Fruit fly (Drosophila melanogaster): Measurements from ENCODE around the gene Atg18b.

Atg18b gene

DNA sequence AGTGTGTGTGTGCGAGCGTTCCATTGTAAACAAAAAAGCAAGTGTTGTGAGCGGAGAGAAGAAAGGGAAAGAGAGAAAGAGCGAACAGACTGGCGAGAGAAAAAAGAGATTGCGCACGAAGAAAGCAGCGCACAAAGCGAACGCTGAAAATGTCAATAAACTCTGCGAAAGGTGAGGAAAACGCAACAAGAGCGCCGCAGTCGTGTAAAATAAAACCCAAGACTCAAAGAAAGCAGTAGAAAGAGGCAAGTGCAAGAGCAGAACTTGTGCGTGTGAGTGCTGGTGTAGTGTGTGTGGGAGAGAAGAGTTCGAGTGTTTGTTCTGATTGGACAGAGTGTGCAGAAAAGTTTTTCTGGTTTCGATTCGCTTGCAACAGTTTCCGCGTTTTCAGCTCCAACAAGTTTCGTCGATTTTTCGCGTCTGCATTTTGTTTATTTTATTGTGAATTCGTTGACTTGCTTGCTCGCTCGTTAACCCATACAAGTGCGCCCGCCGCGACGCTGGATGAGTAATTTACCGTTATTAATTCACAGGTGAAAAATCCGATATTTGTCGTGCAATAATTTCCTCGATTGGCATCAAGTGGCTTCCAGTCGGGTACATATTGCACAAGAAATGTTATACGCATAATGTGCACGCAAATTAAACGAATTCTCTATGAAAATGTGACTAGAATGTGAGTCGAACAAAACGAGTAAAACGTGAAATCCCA, 17.5 kb upstream of the Atg18b start:
- peak; percentile 5 for TF ChIP-seq CG17801 (GFP tag; optimal IDR thresholded peaks at IDR 0.05; ENCODE audit: partially characterized antibody)

DNA sequence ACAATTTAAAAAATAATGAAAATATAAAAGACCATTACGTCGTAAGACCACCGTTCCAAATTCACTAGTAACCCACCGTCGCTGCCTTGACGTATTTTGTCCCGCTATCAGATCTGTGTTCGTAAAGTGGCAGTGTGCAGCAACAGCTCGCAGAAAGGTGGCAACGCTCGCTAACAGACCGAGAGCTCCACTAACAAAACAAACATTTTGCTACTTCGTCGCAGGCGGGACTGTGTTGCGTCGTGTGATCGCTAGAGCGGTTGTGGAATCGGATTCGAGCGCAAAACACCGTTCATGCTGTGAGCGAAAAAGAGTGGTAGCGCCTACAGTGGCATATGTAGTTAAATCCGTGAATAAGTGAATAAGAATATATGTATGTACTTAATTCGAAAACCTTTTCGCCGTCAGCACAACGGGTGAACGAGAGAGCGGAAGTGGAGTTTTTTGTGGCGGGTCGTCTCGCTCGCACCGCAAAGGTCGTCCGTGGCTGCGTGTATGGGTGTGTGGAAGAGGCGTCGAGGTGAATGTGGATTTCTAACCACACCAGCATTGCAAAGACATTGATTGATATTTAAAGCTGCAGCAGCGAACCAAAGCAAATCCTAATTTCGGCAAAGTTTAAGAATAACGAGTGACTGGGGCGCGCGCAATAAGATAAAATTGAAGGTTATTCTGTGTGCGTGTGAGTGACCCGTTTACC, 16.8 kb upstream of the Atg18b start, which contains the start of gene Hr39:
TSS of gene Hr39 (plus strand) at position 203 of the 700 bp plus-strand sequence.
- no peak for TF ChIP-seq CG17801 (GFP tag; optimal IDR thresholded peaks at IDR 0.05; ENCODE audit: partially characterized antibody)

DNA sequence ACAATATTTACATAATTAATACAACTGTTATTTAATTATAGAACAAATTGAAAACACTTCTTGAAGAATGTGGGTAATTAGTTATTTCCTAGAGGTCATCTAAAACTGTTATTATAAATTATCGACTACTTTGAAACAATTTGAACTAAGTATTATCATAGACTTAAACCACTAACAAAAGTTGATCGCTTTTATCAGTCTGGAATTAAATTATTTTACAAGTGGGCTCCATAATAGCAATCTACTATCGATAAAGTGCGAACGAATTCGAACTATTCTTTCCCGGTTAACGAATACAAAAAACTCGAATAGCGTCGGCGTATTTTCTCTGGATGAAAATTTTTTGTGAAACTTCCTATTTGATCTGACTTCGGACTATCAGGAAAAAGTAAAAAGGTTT, 16.3 kb upstream of the Atg18b start, which contains the start of gene CG31626:
TSS of gene CG31626 (minus strand) at position 101 of the 400 bp plus-strand sequence.
- no peak for TF ChIP-seq CG17801 (GFP tag; optimal IDR thresholded peaks at IDR 0.05; ENCODE audit: partially characterized antibody)

dm6 chr2L:21235463-21235862, 15.1 kb upstream of the Atg18b start:
- no peak for TF ChIP-seq CG17801 (GFP tag; optimal IDR thresholded peaks at IDR 0.05; ENCODE audit: partially characterized antibody)

dm6 chr2L:21234388-21234984, 14.1 kb upstream of the Atg18b start:
- no peak for TF ChIP-seq CG17801 (GFP tag; optimal IDR thresholded peaks at IDR 0.05; ENCODE audit: partially characterized antibody)

DNA sequence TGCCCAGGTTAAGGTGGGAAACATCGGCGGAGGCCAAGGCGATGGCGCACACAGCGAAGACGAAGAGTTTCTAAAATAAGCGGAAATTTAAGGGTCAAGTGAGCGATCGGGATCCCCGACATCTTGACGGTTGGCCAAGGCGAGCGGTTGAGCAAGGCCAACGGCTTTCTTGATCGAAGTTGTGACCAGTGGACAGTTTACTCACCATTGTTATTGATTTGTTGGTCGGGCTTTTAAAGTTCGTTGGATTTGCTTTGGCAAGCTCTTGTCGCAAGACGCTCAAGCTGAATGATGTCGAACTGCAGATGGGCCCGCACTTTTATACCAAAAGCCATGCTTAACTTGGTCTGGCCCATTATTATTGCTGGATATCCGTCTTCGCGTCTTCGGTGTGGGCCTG, 13.1 kb upstream of the Atg18b start:
- no peak for TF ChIP-seq CG17801 (GFP tag; optimal IDR thresholded peaks at IDR 0.05; ENCODE audit: partially characterized antibody)

DNA sequence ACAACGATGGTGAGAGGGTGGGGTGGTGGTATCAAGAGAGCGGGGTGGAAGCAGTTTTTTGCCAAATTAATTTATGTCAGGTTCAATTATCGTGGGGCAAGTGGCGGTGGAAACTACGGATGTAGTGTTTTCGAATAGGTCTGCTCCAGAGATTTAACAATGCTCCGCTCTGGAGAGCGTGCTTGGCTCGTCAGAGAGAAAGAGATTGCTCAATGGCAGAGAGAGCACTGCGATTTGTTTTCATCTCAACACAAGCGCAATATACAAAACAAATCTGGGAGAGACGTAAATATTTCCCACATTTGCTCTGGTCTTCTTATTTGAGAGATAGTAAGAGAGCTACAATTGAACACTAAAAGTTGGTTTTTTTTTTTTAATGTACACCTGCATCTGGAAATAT, 1.4 kb upstream of the Atg18b start:
- no peak for TF ChIP-seq CG17801 (GFP tag; optimal IDR thresholded peaks at IDR 0.05; ENCODE audit: partially characterized antibody)

DNA sequence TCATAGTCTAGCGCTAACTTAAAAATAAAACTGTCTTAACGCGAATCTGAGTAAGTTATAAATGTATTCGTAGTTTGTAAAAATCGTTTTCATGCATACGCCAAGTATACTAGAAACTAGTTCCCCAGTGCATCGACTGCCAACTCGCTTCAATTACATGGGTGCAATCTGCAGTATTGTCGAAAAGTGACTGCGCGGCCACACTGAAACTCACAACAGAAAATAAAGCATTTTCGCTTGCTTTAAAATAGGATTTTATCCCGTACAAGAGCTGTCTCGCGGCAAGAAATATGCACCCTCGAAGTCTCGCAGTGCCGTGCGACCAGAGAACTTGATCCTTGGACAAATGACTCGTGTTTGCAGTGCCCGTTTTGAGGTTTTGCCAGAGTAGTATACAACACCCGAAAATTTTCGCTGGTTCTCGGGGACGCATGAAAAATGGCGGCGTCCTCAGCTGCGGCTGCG, 774 bp upstream of the Atg18b start, which contains the start of gene CG8677:
TSS of gene CG8677 (plus strand) at position 199 of the 465 bp plus-strand sequence.
- TF ChIP-seq CG17801 (GFP tag; optimal IDR thresholded peaks at IDR 0.05; ENCODE audit: partially characterized antibody) = no peak

dm6 chr2L:21219640-21220085, 709 bp downstream of the Atg18b start:
- TF ChIP-seq CG17801 (GFP tag; optimal IDR thresholded peaks at IDR 0.05; ENCODE audit: partially characterized antibody) = no peak

DNA sequence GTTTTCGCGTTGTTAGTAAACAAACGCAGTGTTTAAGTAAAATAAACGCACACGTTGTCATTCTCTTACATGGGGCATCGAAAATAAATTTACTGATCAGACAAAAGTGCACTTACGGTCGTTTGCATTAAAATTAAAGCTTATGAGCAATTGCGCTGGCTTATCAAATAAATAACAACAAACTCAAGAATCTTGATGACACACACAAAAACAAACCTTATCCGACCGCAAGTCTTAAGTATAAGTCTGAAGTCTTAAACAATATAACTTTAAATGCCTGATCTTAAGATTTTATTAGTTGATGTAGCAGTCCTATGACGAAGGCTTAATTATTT, 1.5 kb downstream of the Atg18b start:
- TF ChIP-seq CG17801 (GFP tag; optimal IDR thresholded peaks at IDR 0.05; ENCODE audit: partially characterized antibody) = peak; percentile 1

- TF ChIP-seq CG17801 (GFP tag; optimal IDR thresholded peaks at IDR 0.05; ENCODE audit: partially characterized antibody) = no peak
These were observed 2.0 kb downstream of the Atg18b start, which contains the start of gene CG8679 for dm6 chr2L:21218240-21218911. Gene CG8679 (minus strand): TSS chr2L:21218544.

- peak; percentile 38 for TF ChIP-seq CG17801 (GFP tag; optimal IDR thresholded peaks at IDR 0.05; ENCODE audit: partially characterized antibody)
These were observed 5.4 kb downstream of the Atg18b start for dm6 chr2L:21214961-21215362.

DNA sequence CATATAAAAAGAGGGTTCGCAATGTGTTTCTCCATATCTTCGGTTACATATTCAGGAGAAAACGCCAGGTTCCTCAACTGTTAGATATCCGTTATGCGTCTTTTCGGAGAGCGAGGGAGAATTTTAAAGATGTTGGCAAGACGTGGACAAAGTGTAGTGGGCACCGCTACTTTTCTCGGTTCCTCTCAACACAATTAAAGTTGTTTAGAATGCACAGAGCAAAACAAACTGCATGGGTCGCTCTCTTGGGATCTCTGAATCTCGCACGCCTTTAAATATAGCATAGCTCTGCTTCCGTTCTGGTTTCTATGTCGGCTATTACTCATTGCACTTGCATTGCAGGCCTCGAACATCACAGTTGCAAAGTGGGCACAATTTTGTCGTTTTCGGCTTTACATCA, 14.2 kb downstream of the Atg18b start, which contains the start of gene clumsy:
TSS of gene clumsy (plus strand) at position 301 of the 400 bp plus-strand sequence.
- no peak for TF ChIP-seq CG17801 (GFP tag; optimal IDR thresholded peaks at IDR 0.05; ENCODE audit: partially characterized antibody)

DNA sequence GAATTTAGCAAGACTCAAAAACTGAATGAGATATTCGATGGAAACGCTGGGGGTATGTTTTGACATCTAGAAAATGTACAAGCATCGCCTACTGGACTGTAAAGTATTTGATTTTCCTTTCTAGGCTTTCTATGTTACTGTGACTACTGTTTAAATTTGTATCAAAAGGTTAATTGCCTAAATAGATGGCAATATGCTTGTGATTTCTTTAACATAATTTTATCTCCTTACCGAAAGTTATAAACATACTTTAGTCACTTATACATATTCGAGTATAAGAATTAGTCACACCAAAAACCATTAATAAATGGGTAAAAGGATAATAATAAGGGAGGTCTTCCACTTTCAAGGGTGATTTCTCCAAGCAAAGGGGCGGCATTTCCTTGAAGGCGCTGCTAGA, 17.7 kb downstream of the Atg18b start, which contains the start of gene CG31988:
TSS of gene CG31988 (minus strand) at position 101 of the 400 bp plus-strand sequence.
- TF ChIP-seq CG17801 (GFP tag; optimal IDR thresholded peaks at IDR 0.05; ENCODE audit: partially characterized antibody) = no peak

dm6 chr2L:21200275-21200674, 20.1 kb downstream of the Atg18b start, which contains the start of gene CG31624:
Gene CG31624 (minus strand): TSS chr2L:21200375.
- TF ChIP-seq CG17801 (GFP tag; optimal IDR thresholded peaks at IDR 0.05; ENCODE audit: partially characterized antibody) = no peak
